Worm (Caenorhabditis elegans) whole organism, L2 larva: ENCODE results near the gene C27A2.12.
A peak's percentile ranks its signal among the peaks of the same experiment; 100 is the strongest.

Experiments used
- C34F6.9 ChIP-seq: fragments of 150-350 bp; optimal IDR thresholded peaks from 2 replicates; lab custom pipeline; 2014; ENCODE audit warnings: missing biosample characterization, missing genetic modification characterization
- F13H6.1 ChIP-seq: sonication (generic microtip); optimal IDR thresholded peaks from 2 replicates; lab custom pipeline; 2016; ENCODE audit warnings: missing genetic modification characterization, missing compliant biosample characterization
- R02D3.7 ChIP-seq: fragments of 150-350 bp; optimal IDR thresholded peaks from 2 replicates; lab custom pipeline; 2014; ENCODE audit warnings: missing biosample characterization, missing genetic modification characterization
- Y55F3AM.14 ChIP-seq: fragments of 200-800 bp; sonication (Bioruptor generic); optimal IDR thresholded peaks from 2 replicates; lab custom pipeline; 2018; ENCODE audit warnings: mild to moderate bottlenecking, missing genetic modification characterization, missing compliant biosample characterization
- alr-1 ChIP-seq: fragments of 150-350 bp; optimal IDR thresholded peaks from 2 replicates; lab custom pipeline; 2014; ENCODE audit warnings: missing biosample characterization, missing genetic modification characterization
- ama-1 ChIP-seq: fragments of 150-350 bp; optimal IDR thresholded peaks from 2 replicates; lab custom pipeline; 2018; ENCODE audit warnings: inconsistent platforms
- ceh-16 ChIP-seq: fragments of 150-350 bp; optimal IDR thresholded peaks from 2 replicates; lab custom pipeline; 2014; ENCODE audit warnings: missing biosample characterization, missing genetic modification characterization
- ceh-82 ChIP-seq: fragments of 150-350 bp; optimal IDR thresholded peaks from 2 replicates; lab custom pipeline; 2014; ENCODE audit warnings: missing biosample characterization, missing genetic modification characterization
- crh-2 ChIP-seq: sonication (generic microtip); optimal IDR thresholded peaks from 2 replicates; lab custom pipeline; 2017; ENCODE audit warnings: missing biosample characterization, missing genetic modification characterization
- elt-1 ChIP-seq: fragments of 150-350 bp; optimal IDR thresholded peaks from 2 replicates; lab custom pipeline; 2014; ENCODE audit warnings: missing biosample characterization, missing genetic modification characterization
- elt-3 ChIP-seq: sonication (generic microtip); optimal IDR thresholded peaks from 2 replicates; lab custom pipeline; 2017; ENCODE audit warnings: missing biosample characterization, missing genetic modification characterization
- fos-1 ChIP-seq: fragments of 150-350 bp; optimal IDR thresholded peaks from 2 replicates; lab custom pipeline; 2014; ENCODE audit warnings: missing biosample characterization, missing genetic modification characterization
- gmeb-1 ChIP-seq: fragments of 150-350 bp; optimal IDR thresholded peaks from 2 replicates; lab custom pipeline; 2014; ENCODE audit warnings: missing biosample characterization, missing genetic modification characterization
- lin-11 ChIP-seq: fragments of 150-350 bp; sonication (generic microtip); optimal IDR thresholded peaks from 2 replicates; lab custom pipeline; 2014; ENCODE audit warnings: missing biosample characterization, missing genetic modification characterization, inconsistent platforms, mixed read lengths
- lin-13 ChIP-seq: fragments of 150-350 bp; optimal IDR thresholded peaks from 2 replicates; lab custom pipeline; 2014; ENCODE audit warnings: missing biosample characterization, missing genetic modification reagents, missing genetic modification characterization
- lsy-2 ChIP-seq, 2 experiments: fragments of 150-350 bp in 1 of 2; sonication (generic microtip) in 1 of 2; optimal IDR thresholded peaks; 2 replicates each; lab custom pipeline; 2014 to 2017; ENCODE audit warnings: missing biosample characterization in 2 of 2, missing genetic modification characterization in 2 of 2
- mab-5 ChIP-seq: fragments of 150-350 bp; optimal IDR thresholded peaks from 2 replicates; lab custom pipeline; 2014; ENCODE audit warnings: missing biosample characterization, missing genetic modification characterization
- mbf-1 ChIP-seq: sonication (generic microtip); optimal IDR thresholded peaks from 2 replicates; lab custom pipeline; 2017; ENCODE audit warnings: missing biosample characterization, missing genetic modification characterization
- mdl-1 ChIP-seq, 2 experiments: fragments of 150-350 bp in 1 of 2; sonication (generic microtip) in 1 of 2; optimal IDR thresholded peaks; 2 replicates each; lab custom pipeline; 2017; ENCODE audit warnings: missing biosample characterization in 2 of 2, missing genetic modification characterization in 2 of 2
- nhr-10 ChIP-seq: sonication (generic microtip); optimal IDR thresholded peaks from 2 replicates; lab custom pipeline; 2017; ENCODE audit warnings: missing biosample characterization, missing genetic modification characterization
- nhr-11 ChIP-seq: fragments of 150-350 bp; optimal IDR thresholded peaks from 2 replicates; lab custom pipeline; 2014; ENCODE audit warnings: missing biosample characterization, missing genetic modification characterization
- nhr-12 ChIP-seq: fragments of 150-350 bp; optimal IDR thresholded peaks from 2 replicates; lab custom pipeline; 2014; ENCODE audit warnings: missing biosample characterization, missing genetic modification characterization
- nhr-129 ChIP-seq: fragments of 150-350 bp; optimal IDR thresholded peaks from 2 replicates; lab custom pipeline; 2014; ENCODE audit warnings: missing biosample characterization, missing genetic modification characterization
- nhr-21 ChIP-seq: fragments of 150-350 bp; optimal IDR thresholded peaks from 2 replicates; lab custom pipeline; 2014; ENCODE audit warnings: missing biosample characterization, missing genetic modification characterization
- nhr-23 ChIP-seq: fragments of 150-350 bp; optimal IDR thresholded peaks from 2 replicates; lab custom pipeline; 2014; ENCODE audit warnings: missing biosample characterization, missing genetic modification reagents, missing genetic modification characterization
- nhr-25 ChIP-seq: fragments of 150-350 bp; sonication (generic microtip); optimal IDR thresholded peaks from 3 replicates; lab custom pipeline; 2014; ENCODE audit warnings: missing biosample characterization, missing genetic modification characterization
- nhr-6 ChIP-seq: fragments of 150-350 bp; optimal IDR thresholded peaks from 2 replicates; lab custom pipeline; 2014; ENCODE audit warnings: missing biosample characterization, missing genetic modification characterization
- peb-1 ChIP-seq: fragments of 150-350 bp; optimal IDR thresholded peaks from 2 replicates; lab custom pipeline; 2014; ENCODE audit warnings: missing biosample characterization, missing genetic modification characterization
- skn-1 ChIP-seq: sonication (generic microtip); optimal IDR thresholded peaks from 2 replicates; lab custom pipeline; 2017; ENCODE audit warnings: missing biosample characterization, missing genetic modification characterization
- sma-3 ChIP-seq: sonication (generic microtip); optimal IDR thresholded peaks from 2 replicates; lab custom pipeline; 2016; ENCODE audit warnings: missing genetic modification reagents, missing genetic modification characterization, missing compliant biosample characterization
- sma-9 ChIP-seq, 2 experiments: fragments of 150-350 bp in 1 of 2; sonication (generic microtip) in 1 of 2; optimal IDR thresholded peaks; 2 replicates each; lab custom pipeline; 2014 to 2016; ENCODE audit warnings: missing genetic modification characterization in 2 of 2, mild to moderate bottlenecking in 1 of 2, missing biosample characterization in 1 of 2, missing compliant biosample characterization in 1 of 2, missing genetic modification reagents in 1 of 2, moderate library complexity in 1 of 2
- unc-39 ChIP-seq: fragments of 150-350 bp; optimal IDR thresholded peaks from 2 replicates; lab custom pipeline; 2014; ENCODE audit warnings: missing biosample characterization, missing genetic modification characterization
- unc-55 ChIP-seq: fragments of 150-350 bp; sonication (generic microtip); optimal IDR thresholded peaks from 3 replicates; lab custom pipeline; 2014; ENCODE audit warnings: missing biosample characterization, missing genetic modification reagents, missing genetic modification characterization
- ztf-1 ChIP-seq: fragments of 200-800 bp; sonication (Bioruptor generic); conservative IDR thresholded peaks from 2 replicates; pipeline ENCODE4 v1.3.6; 2022; ENCODE audit warnings: missing genetic modification characterization, missing compliant biosample characterization
- ztf-4 ChIP-seq: fragments of 150-350 bp; optimal IDR thresholded peaks from 2 replicates; lab custom pipeline; 2014; ENCODE audit warnings: missing biosample characterization, missing genetic modification characterization

The C27A2.12 gene

DNA sequence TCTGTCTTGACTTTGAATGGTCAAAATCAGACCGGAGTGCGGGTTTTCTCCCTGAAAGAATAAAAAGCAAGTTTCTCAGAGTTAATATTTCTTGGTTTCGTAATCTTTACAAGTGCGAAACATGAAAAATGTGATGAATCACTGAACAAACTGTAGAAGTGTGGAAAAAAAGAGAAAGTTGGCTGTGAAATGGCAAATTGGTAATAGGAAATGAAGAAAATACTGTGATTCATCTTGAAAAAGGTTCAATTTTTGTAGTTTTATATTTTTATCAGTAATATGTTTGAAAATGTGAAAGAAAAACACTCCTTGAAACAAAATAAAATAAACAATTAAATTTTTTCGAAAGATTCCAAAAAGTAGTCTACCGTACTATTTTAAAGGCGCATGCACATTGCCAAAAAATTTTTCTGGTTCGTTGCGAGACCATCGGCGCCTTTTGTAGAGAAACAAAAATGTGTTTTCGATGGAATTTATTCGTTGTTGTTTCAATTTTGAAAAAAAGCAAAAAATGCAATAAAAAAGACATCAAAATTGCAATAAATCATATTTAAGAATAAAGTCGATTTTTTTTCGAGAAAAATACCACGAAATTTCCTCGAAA, 33.8 kb upstream of the C27A2.12 start, which contains the start of gene pld-1:
pld-1 (minus strand) TSS at position 51 of the 604 bp plus-strand sequence.
- TF ChIP-seq sma-3 (GFP tag; lab: Kevin White, UChicago) (no peak), nhr-10 (tag; lab: Kevin White, UChicago) (no peak), nhr-23 (tag; lab: Kevin White, UChicago) (no peak), R02D3.7 (tag; lab: Kevin White, UChicago) (no peak), sma-9 (GFP tag; optimal IDR thresholded peaks at IDR 0.05; lab: Kevin White, UChicago) (no peak), sma-9 (tag; optimal IDR thresholded peaks at IDR 0.05; lab: Kevin White, UChicago) (no peak), ztf-1 (GFP tag; lab: Robert Waterston, UW) (no peak), nhr-11 (tag; lab: Kevin White, UChicago) (no peak), alr-1 (tag; lab: Kevin White, UChicago) (no peak), crh-2 (tag; lab: Kevin White, UChicago) (no peak), ama-1 (lab: Kevin White, UChicago) (no peak)

DNA sequence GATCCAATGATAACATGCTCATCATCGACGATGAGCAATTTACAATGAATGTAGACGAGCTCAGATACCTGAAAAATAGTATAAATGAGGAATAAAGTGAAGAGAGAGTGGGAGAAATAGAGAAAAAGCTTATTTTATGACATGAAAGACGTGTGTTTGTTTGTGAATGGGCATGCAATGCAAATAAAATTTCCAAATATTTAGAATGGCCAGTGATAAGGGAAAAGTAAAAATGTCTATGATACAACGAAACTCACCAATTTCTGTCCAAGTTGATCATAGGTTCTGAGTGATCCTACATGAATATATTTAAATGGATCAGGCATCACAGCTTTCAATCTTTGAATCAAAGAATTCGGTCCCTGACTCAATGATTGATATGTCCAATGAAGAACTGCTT, 28.2 kb upstream of the C27A2.12 start:
- TF ChIP-seq fos-1 (tag; lab: Kevin White, UChicago), result peak; percentile 46
- no peak for TF ChIP-seq sma-3 (GFP tag; lab: Kevin White, UChicago)

DNA sequence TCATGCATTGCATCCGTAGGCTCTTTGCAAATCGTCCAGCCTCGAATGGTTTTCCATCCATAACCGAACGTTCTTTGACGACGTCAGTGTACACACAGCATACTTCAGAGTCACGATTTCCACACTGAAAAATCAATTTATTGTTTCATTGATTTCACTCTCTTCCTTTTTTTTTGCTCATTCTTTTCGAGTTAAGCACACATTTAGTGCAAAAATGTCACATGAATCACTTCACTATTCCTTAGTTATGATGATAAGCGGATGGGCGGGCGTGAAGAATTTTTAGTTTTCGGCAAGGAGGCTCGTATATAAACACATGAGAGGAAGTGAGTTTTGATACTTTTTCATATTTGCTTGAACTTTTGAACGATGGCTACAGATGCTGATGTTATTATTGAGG, 27.5 kb upstream of the C27A2.12 start, which contains the start of gene txt-9:
txt-9 (plus strand) TSS at position 336 of the 400 bp plus-strand sequence.
- TF ChIP-seq fos-1 (tag; lab: Kevin White, UChicago), result peak; percentile 45
- no peak for TF ChIP-seq ztf-4 (tag; lab: Kevin White, UChicago)
- TF ChIP-seq nhr-129, result no peak

DNA sequence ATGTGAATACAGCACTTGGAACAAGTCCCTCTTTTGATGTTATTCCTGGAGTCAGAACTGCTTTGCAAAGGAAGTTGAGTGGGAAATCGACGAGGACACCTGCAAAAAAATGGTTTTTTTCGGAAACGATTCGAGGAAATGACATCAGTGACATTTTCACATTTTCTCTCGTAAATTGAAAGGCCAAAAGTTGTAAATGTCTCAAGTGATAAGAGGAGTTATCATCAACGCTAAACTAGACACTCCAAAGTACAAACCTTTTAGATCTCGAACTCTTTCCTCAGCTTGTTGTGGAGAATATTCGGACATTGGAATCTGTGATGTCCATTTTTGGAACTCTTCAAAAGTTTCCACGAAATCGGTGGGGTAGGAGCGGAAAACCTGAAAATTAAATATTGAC, 26.3 kb upstream of the C27A2.12 start:
- TF ChIP-seq nhr-6 (tag; lab: Kevin White, UChicago) (no peak), fos-1 (tag; lab: Kevin White, UChicago) (peak; percentile 31)

DNA sequence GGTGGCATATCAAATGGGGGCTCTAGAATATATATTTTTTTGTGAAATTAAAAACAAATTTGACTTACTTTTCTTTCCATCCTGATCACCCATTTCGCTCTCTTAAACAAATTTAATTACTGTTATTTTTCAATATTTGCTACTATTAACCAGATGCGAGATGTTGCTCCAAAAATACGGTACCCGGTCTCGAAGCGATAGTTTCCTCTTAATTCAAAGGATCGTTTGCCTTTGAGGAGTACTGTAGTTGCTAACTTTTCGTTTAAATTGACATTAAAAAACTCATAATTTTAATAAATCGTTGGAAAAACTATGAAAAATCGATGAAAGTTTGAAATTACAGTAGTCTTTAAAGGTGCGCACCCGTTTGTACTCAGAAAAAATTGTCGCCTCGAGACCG, 25.4 kb upstream of the C27A2.12 start, which contains the start of gene C04G6.4:
C04G6.4 (minus strand) TSS at position 101 of the 400 bp plus-strand sequence.
- TF ChIP-seq mab-5 (tag; lab: Kevin White, UChicago) (no peak), nhr-129 (no peak), Y55F3AM.14 (GFP tag; lab: Kevin White, UChicago) (no peak), nhr-23 (tag; lab: Kevin White, UChicago) (no peak), C34F6.9 (tag; lab: Kevin White, UChicago) (no peak), nhr-12 (tag; lab: Kevin White, UChicago) (no peak), ztf-1 (GFP tag; lab: Robert Waterston, UW) (no peak), gmeb-1 (tag; lab: Kevin White, UChicago) (no peak), F13H6.1 (tag; lab: Kevin White, UChicago) (no peak), fos-1 (tag; lab: Kevin White, UChicago) (no peak), ceh-16 (no peak), elt-3 (no peak), ceh-82 (tag; lab: Kevin White, UChicago) (no peak), nhr-21 (tag; lab: Kevin White, UChicago) (no peak), elt-1 (tag; lab: Kevin White, UChicago) (no peak), mbf-1 (tag; lab: Kevin White, UChicago) (no peak), unc-39 (tag; lab: Kevin White, UChicago) (no peak)
- TF ChIP-seq, all 48 proteins: peak for 0

DNA sequence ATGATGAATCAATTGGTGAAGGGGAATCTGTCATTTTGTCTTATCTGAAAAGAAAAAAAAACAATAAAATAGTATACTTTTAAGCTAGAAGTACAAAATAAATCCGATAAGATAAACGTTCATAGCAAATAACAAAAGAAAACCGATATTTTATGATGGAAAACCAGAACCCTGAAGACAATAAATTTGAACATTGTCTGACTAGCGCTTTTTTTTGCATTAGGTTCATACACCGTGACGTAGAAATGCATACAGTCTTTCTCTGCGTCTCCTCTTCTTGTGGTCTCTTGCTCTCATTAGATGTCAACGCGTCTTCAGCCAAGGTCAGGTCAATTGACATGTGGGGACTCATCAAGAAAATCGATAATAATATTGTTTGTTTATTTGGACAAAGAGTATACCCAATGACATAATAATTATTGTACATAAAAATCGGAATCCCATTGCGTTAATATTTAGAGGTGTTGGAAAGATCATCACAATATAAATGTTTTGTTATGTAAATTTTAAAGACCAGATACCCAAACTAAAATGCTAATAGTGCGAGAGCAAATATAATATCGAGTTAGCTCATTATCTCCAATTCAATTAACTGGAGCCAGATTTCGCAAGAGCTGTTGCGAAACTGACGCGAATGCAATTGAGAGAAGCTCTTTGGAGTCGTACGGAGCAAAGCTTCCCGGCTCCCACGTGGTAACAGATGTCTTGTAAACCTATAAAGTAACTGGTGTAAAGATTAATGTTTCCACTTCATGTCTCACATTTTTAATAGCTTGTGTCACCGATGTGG, 23.4 kb upstream of the C27A2.12 start, which contains the start of gene dsh-2:
dsh-2 (minus strand) TSS at position 51 of the 790 bp plus-strand sequence.
- peak; percentile 76 for TF ChIP-seq crh-2 (tag; lab: Kevin White, UChicago)
- peak; percentile 30 for TF ChIP-seq lin-13 (GFP tag; lab: Kevin White, UChicago)
- TF ChIP-seq Y55F3AM.14 (GFP tag; lab: Kevin White, UChicago), result no peak
- peak; percentile 47 for TF ChIP-seq nhr-129
- TF ChIP-seq fos-1 (tag; lab: Kevin White, UChicago), result peak; percentile 42
- TF ChIP-seq nhr-25 (tag; lab: Kevin White, UChicago), result peak; percentile 85
- peak; percentile 44 for TF ChIP-seq nhr-21 (tag; lab: Kevin White, UChicago)
- no peak for TF ChIP-seq skn-1 (tag; lab: Kevin White, UChicago)
- peak; percentile 41 for TF ChIP-seq ceh-16
- TF ChIP-seq sma-3 (GFP tag; lab: Kevin White, UChicago), result peak; percentile 43
- peak; percentile 18 for TF ChIP-seq F13H6.1 (tag; lab: Kevin White, UChicago)
- TF ChIP-seq nhr-10 (tag; lab: Kevin White, UChicago), result no peak
- TF ChIP-seq nhr-6 (tag; lab: Kevin White, UChicago), result peak; percentile 46
- TF ChIP-seq lin-11 (tag; lab: Kevin White, UChicago), result no peak
- no peak for TF ChIP-seq mdl-1 (tag; optimal IDR thresholded peaks at IDR 0.05; lab: Kevin White, UChicago)
- TF ChIP-seq nhr-23 (tag; lab: Kevin White, UChicago), result no peak
- TF ChIP-seq gmeb-1 (tag; lab: Kevin White, UChicago), result peak; percentile 81
- peak; percentile 49 for TF ChIP-seq unc-55
- TF ChIP-seq alr-1 (tag; lab: Kevin White, UChicago), result no peak
- peak; percentile 38 for TF ChIP-seq sma-9 (GFP tag; optimal IDR thresholded peaks at IDR 0.05; lab: Kevin White, UChicago)
- no peak for TF ChIP-seq sma-9 (tag; optimal IDR thresholded peaks at IDR 0.05; lab: Kevin White, UChicago)
- TF ChIP-seq C34F6.9 (tag; lab: Kevin White, UChicago), result peak; percentile 57
- TF ChIP-seq mbf-1 (tag; lab: Kevin White, UChicago), result no peak
- peak in 1 of 2 experiments; percentile 71 for TF ChIP-seq lsy-2 (tag; optimal IDR thresholded peaks at IDR 0.05; lab: Kevin White, UChicago)
- TF ChIP-seq peb-1 (tag; lab: Kevin White, UChicago), result no peak
